Worm (Caenorhabditis elegans): ENCODE measurements around the gene C27F2.6.

Gene C27F2.6

DNA sequence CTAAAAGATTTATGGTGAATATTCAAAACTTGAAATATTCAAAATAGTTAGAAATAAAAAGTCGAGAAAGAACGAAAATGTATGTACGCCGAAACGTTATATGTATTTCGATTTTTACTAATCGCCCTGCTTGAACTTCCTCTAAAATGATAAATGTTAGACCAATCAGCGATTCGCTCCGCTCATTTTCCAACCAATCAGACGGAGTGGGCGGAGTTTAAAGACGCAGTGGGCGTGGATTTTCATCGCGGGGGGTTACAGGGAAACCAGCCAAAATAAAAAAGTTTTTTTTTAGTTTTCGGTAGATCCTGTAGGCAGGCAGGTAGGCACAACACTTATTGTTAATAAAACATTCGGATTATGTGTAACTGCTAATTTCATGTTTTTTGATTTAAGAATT, 27.3 kb downstream of the C27F2.6 start:
- TF ChIP-seq hmg-4 (GFP tag; optimal IDR thresholded peaks at IDR 0.05) (no peak), tbx-37 (GFP tag; conservative IDR thresholded peaks at IDR 0.05) (no peak), ceh-36 (tag; optimal IDR thresholded peaks at IDR 0.05) (no peak), hmbx-1 (tag; optimal IDR thresholded peaks at IDR 0.05) (no peak), flt-1 (GFP tag; IDR thresholded peaks at IDR 0.05) (no peak), B0310.2 (tag; optimal IDR thresholded peaks at IDR 0.05) (no peak), ceh-13 (GFP tag; optimal IDR thresholded peaks at IDR 0.05) (no peak), F13C5.2 (tag; optimal IDR thresholded peaks at IDR 0.05) (no peak), scrt-1 (GFP tag; IDR thresholded peaks at IDR 0.05) (no peak), tbx-11 (GFP tag; IDR thresholded peaks at IDR 0.05) (no peak)

DNA sequence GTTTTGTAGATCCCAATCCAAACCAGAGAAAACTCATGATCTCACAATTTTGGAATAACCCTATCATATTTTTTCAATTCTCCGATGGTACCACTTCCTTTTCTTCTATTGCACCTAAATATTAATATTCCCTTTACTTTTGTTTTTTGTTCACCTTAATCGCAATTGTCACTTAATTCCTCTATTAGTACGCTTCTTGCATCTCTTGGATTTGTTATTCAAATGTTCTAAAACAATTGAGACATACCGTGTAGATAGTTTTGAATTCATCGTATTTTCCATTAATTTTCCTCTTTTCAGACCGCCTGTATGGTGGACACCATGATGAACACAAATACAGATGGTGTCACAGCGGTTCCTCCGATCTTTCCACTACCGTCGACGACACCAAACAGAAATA, 28.4 kb downstream of the C27F2.6 start, which contains the start of gene flh-2:
flh-2 (plus strand) TSS at position 301 of the 400 bp plus-strand sequence.
- no peak for TF ChIP-seq hmbx-1 (tag; optimal IDR thresholded peaks at IDR 0.05)
- TF ChIP-seq F13C5.2 (tag; optimal IDR thresholded peaks at IDR 0.05) = no peak
- no peak for TF ChIP-seq ceh-36 (tag; optimal IDR thresholded peaks at IDR 0.05)
- TF ChIP-seq tbx-11 (GFP tag; IDR thresholded peaks at IDR 0.05) = no peak
- TF ChIP-seq hmg-4 (GFP tag; optimal IDR thresholded peaks at IDR 0.05) = no peak
- no peak for TF ChIP-seq pes-1 (GFP tag; IDR thresholded peaks at IDR 0.05)
- no peak for TF ChIP-seq flt-1 (GFP tag; IDR thresholded peaks at IDR 0.05)
- TF ChIP-seq scrt-1 (GFP tag; IDR thresholded peaks at IDR 0.05) = no peak
- TF ChIP-seq ama-1 (optimal IDR thresholded peaks at IDR 0.05) = no peak
- TF ChIP-seq sea-1 (GFP tag; conservative IDR thresholded peaks at IDR 0.05) = no peak
- no peak for TF ChIP-seq ceh-13 (GFP tag; optimal IDR thresholded peaks at IDR 0.05)
- no peak for TF ChIP-seq aly-1 (tag; optimal IDR thresholded peaks at IDR 0.05)

DNA sequence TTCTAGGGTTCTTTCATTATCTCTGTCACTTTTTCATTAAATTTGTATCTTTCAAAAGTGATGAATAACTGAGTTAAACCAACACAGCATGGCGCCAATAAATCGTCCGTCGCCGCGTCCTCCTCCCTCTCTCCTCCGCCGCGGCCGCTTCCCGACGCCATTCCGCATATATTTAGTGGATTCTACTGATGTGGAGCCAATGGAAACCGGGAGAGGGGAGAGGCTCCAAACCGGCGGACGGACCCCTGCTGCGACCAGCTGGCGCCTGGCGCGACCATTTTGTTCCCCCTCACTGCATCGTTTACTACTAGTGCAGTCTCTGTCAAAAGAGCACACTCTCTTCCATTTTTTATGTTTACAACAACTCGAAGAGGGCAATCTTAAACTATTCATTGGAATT, 29.1 kb downstream of the C27F2.6 start:
- TF ChIP-seq hnd-1 (tag; optimal IDR thresholded peaks at IDR 0.05) (no peak), sea-1 (GFP tag; conservative IDR thresholded peaks at IDR 0.05) (no peak), ets-7 (tag; optimal IDR thresholded peaks at IDR 0.05) (no peak), hmg-4 (GFP tag; optimal IDR thresholded peaks at IDR 0.05) (no peak), ceh-36 (tag; optimal IDR thresholded peaks at IDR 0.05) (no peak), aly-1 (tag; optimal IDR thresholded peaks at IDR 0.05) (no peak), F13C5.2 (tag; optimal IDR thresholded peaks at IDR 0.05) (no peak), flt-1 (GFP tag; IDR thresholded peaks at IDR 0.05) (no peak), ceh-13 (GFP tag; optimal IDR thresholded peaks at IDR 0.05) (no peak), B0310.2 (tag; optimal IDR thresholded peaks at IDR 0.05) (no peak), hmbx-1 (tag; optimal IDR thresholded peaks at IDR 0.05) (no peak), tbx-11 (GFP tag; IDR thresholded peaks at IDR 0.05) (no peak), scrt-1 (GFP tag; IDR thresholded peaks at IDR 0.05) (no peak)

DNA sequence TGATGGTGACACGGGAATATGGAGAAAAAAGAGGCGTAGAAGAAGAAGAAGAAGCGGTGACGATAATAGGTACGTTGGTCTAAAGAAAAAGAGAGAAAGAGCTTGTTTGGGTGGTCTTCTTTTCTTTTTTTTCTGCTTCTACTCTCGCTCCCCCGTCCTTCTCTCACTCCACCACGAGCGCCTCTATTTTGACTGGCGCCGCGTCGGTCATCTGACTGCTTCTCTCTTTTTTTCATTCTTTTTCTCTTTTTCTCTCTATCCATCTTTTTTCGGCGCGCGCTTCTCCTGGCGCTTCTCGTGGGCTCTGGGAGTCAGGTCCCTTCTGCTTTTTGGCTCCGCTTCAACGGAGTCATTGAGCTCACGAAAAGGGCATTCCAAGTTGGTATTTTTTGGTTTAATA, 29.9 kb downstream of the C27F2.6 start:
- TF ChIP-seq tbx-37 (GFP tag; conservative IDR thresholded peaks at IDR 0.05) (no peak), hmbx-1 (tag; optimal IDR thresholded peaks at IDR 0.05) (no peak), hnd-1 (tag; optimal IDR thresholded peaks at IDR 0.05) (no peak), ama-1 (optimal IDR thresholded peaks at IDR 0.05) (no peak), aly-1 (tag; optimal IDR thresholded peaks at IDR 0.05) (no peak), F13C5.2 (tag; optimal IDR thresholded peaks at IDR 0.05) (no peak), pes-1 (GFP tag; IDR thresholded peaks at IDR 0.05) (no peak), tbx-11 (GFP tag; IDR thresholded peaks at IDR 0.05) (no peak), tra-4 (tag; optimal IDR thresholded peaks at IDR 0.05) (no peak), sea-1 (GFP tag; conservative IDR thresholded peaks at IDR 0.05) (no peak), hmg-4 (GFP tag; optimal IDR thresholded peaks at IDR 0.05) (no peak), B0310.2 (tag; optimal IDR thresholded peaks at IDR 0.05) (no peak), ets-7 (tag; optimal IDR thresholded peaks at IDR 0.05) (no peak), scrt-1 (GFP tag; IDR thresholded peaks at IDR 0.05) (no peak)

DNA sequence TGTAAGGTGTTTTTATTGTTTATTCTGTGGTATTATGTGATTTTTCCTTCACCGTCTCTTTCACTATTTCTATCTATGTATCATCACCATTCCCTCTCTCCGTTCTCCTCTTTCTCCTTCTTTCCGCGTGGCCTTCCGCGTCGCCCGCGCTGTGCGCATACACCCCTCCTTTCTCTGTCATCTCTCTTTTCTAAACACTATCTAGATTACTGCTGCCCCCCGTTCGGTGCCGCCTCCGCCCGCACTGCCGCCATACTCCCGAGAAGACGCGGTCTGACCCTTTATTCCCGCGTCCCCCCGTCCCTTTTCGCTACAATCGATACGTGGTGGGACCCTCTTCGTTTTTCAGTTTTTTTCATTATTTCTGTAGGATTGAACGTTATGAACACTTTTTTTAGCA, 31.6 kb downstream of the C27F2.6 start:
- TF ChIP-seq tbx-37 (GFP tag; conservative IDR thresholded peaks at IDR 0.05) (no peak), pes-1 (GFP tag; IDR thresholded peaks at IDR 0.05) (no peak), B0310.2 (tag; optimal IDR thresholded peaks at IDR 0.05) (peak; percentile 21), F13C5.2 (tag; optimal IDR thresholded peaks at IDR 0.05) (peak; percentile 28), aly-1 (tag; optimal IDR thresholded peaks at IDR 0.05) (peak; percentile 57), hnd-1 (tag; optimal IDR thresholded peaks at IDR 0.05) (no peak), scrt-1 (GFP tag; IDR thresholded peaks at IDR 0.05) (no peak), flt-1 (GFP tag; IDR thresholded peaks at IDR 0.05) (0 out of 2 replicates have a peak, but pooled peaks have one; percentile 6), sea-1 (GFP tag; conservative IDR thresholded peaks at IDR 0.05) (0 out of 2 replicates have a peak, but pooled peaks have one; percentile 25), tbx-11 (GFP tag; IDR thresholded peaks at IDR 0.05) (no peak), hmg-4 (GFP tag; optimal IDR thresholded peaks at IDR 0.05) (peak; percentile 71), ceh-36 (tag; optimal IDR thresholded peaks at IDR 0.05) (no peak)

DNA sequence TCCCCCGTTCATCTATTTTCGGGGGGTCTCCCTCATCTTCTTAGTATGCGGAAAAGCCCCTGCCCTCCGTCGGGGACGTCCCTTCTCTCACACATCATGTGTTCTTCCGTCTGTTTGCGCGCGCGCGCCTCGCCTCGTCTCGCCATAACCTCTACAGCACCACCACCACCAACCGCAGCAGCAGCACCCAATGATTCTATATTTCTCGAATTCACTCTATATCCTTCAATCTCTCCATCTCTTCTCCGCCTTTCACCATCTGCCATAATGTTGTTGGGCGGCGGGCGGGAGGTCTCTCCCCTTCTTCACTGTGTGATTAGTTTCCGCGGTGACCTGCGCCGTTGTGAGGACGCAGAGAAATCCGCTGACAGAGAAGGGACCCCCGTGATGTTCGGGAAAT, 32.9 kb downstream of the C27F2.6 start:
- TF ChIP-seq ama-1 (optimal IDR thresholded peaks at IDR 0.05) = no peak
- TF ChIP-seq ceh-13 (GFP tag; optimal IDR thresholded peaks at IDR 0.05) = no peak
- TF ChIP-seq ets-7 (tag; optimal IDR thresholded peaks at IDR 0.05) = peak; percentile 54
- no peak; the same call in 1 of the 2 replicates for TF ChIP-seq flt-1 (GFP tag; IDR thresholded peaks at IDR 0.05)
- peak; percentile 10 for TF ChIP-seq B0310.2 (tag; optimal IDR thresholded peaks at IDR 0.05)
- TF ChIP-seq hmg-4 (GFP tag; optimal IDR thresholded peaks at IDR 0.05) = peak; percentile 79
- TF ChIP-seq tbx-37 (GFP tag; conservative IDR thresholded peaks at IDR 0.05) = no peak; the same call in 1 of the 2 replicates
- peak; percentile 7 for TF ChIP-seq aly-1 (tag; optimal IDR thresholded peaks at IDR 0.05)
- no peak for TF ChIP-seq sea-1 (GFP tag; conservative IDR thresholded peaks at IDR 0.05)
- peak; percentile 12 for TF ChIP-seq hnd-1 (tag; optimal IDR thresholded peaks at IDR 0.05)
- peak; percentile 40 for TF ChIP-seq ceh-36 (tag; optimal IDR thresholded peaks at IDR 0.05)
- peak; percentile 58 for TF ChIP-seq F13C5.2 (tag; optimal IDR thresholded peaks at IDR 0.05)
- 0 out of 2 replicates have a peak, but pooled peaks have one; percentile 63 for TF ChIP-seq scrt-1 (GFP tag; IDR thresholded peaks at IDR 0.05)
- TF ChIP-seq pes-1 (GFP tag; IDR thresholded peaks at IDR 0.05) = peak; percentile 42; the same call in 1 of the 2 replicates

DNA sequence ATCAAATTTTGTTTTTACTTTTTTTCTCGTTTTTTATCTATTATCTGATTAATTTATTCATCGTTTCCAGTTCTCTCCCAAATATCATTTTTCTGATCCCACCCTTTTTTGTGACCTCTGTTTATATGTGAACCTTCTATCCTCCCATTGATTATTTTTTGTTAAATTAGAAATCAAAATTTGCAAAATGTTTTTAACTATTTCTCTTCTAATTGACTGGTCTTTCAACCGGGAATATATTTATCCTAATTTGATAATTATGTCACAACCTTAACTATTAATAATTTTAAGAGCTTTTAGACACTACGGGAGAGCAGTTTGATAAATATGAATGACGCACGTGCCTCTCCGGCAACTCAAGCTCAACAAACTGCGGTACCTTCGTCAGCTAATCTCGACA, 36.1 kb downstream of the C27F2.6 start, which contains the start of gene ntl-9:
ntl-9 (plus strand) TSS at position 301 of the 400 bp plus-strand sequence.
- TF ChIP-seq pes-1 (GFP tag; IDR thresholded peaks at IDR 0.05) (no peak), ceh-13 (GFP tag; optimal IDR thresholded peaks at IDR 0.05) (no peak), sea-1 (GFP tag; conservative IDR thresholded peaks at IDR 0.05) (no peak), ama-1 (optimal IDR thresholded peaks at IDR 0.05) (no peak), tbx-37 (GFP tag; conservative IDR thresholded peaks at IDR 0.05) (no peak), ets-7 (tag; optimal IDR thresholded peaks at IDR 0.05) (no peak), ceh-36 (tag; optimal IDR thresholded peaks at IDR 0.05) (no peak), aly-1 (tag; optimal IDR thresholded peaks at IDR 0.05) (no peak), flt-1 (GFP tag; IDR thresholded peaks at IDR 0.05) (no peak), tra-4 (tag; optimal IDR thresholded peaks at IDR 0.05) (no peak), hmg-4 (GFP tag; optimal IDR thresholded peaks at IDR 0.05) (no peak), hmbx-1 (tag; optimal IDR thresholded peaks at IDR 0.05) (no peak), hnd-1 (tag; optimal IDR thresholded peaks at IDR 0.05) (no peak), B0310.2 (tag; optimal IDR thresholded peaks at IDR 0.05) (no peak), tbx-11 (GFP tag; IDR thresholded peaks at IDR 0.05) (no peak), scrt-1 (GFP tag; IDR thresholded peaks at IDR 0.05) (no peak)
